Worm (Caenorhabditis elegans): ENCODE data around the gene col-72.
"Not testable (repeated sequence)": the region's sequence is repeated elsewhere in the genome, so short reads cannot be mapped to it uniquely, and the experiment has no call there.

DNA sequence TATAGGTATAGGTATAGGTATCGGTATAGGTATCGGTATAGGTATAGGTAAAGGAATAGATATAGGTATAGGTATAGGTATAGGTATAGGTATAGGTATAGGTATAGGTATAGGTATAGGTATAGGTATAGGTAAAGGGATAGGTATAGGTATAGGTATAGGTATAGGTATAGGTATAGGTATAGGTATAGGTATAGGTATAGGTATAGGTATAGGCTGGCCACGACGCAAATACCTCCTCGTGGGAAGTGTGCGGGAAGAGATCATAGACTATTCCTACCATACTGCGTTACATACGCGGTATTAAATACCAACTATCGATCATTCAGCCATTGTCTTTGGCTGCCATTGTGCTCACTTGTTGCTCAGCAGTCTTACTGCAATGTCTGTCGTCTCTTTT, 33.2 kb downstream of the col-72 start, which contains the start of gene fbxb-112:
- TF ChIP-seq nhr-237 (tag; optimal IDR thresholded peaks at IDR 0.05); nhr-77 (tag; optimal IDR thresholded peaks at IDR 0.05); pha-4 (tag; optimal IDR thresholded peaks at IDR 0.05); ZK546.5 (tag; optimal IDR thresholded peaks at IDR 0.05); nhr-12 (tag; optimal IDR thresholded peaks at IDR 0.05); nhr-23 (tag; optimal IDR thresholded peaks at IDR 0.05); nhr-76 (tag; optimal IDR thresholded peaks at IDR 0.05); tbx-2 (tag; optimal IDR thresholded peaks at IDR 0.05); unc-62 (GFP tag; optimal IDR thresholded peaks at IDR 0.05); ztf-4 (tag; optimal IDR thresholded peaks at IDR 0.05); egl-27 (tag; optimal IDR thresholded peaks at IDR 0.05); nhr-67 (tag; optimal IDR thresholded peaks at IDR 0.05); ztf-11 (tag; optimal IDR thresholded peaks at IDR 0.05): not testable (repeated sequence)

All from whole organism, L3 larva.